Fruit fly (Drosophila melanogaster): ENCODE measurements around the gene fid.

- TF ChIP-seq CG11085 (GFP tag; IDR thresholded peaks at IDR 0.05) (no peak), Dref (GFP tag; IDR thresholded peaks at IDR 0.05) (no peak), pan (optimal IDR thresholded peaks at IDR 0.05) (no peak), pan (GFP tag; optimal IDR thresholded peaks at IDR 0.05 in 1 of 2, IDR thresholded peaks at IDR 0.05 in 1 of 2) (no peak), Scr (GFP tag; IDR thresholded peaks at IDR 0.05; ENCODE audit: partially characterized antibody) (no peak), CG7357 (GFP tag; IDR thresholded peaks at IDR 0.05) (no peak), Eip74EF (GFP tag; optimal IDR thresholded peaks at IDR 0.05) (no peak), Ets97D (GFP tag; optimal IDR thresholded peaks at IDR 0.05) (no peak), lab (GFP tag; optimal IDR thresholded peaks at IDR 0.05) (no peak)
Measured at dm6 chr3R:25968915-25969314, 965 bp upstream of the fid start.
